Fruit fly (Drosophila melanogaster) whole organism, embryonic: ENCODE measurements around the gene soti.
A peak's percentile ranks its signal among the peaks of the same experiment; 100 is the strongest.

Source experiments
- Abd-B ChIP-seq: fragments of 200-800 bp; sonication (Bioruptor generic); optimal IDR thresholded peaks from 2 replicates; lab custom pipeline; 2018; ENCODE audit warnings: missing biosample characterization, mild to moderate bottlenecking, missing genetic modification characterization, moderate library complexity
- Bteb2 ChIP-seq: fragments of 200-800 bp; sonication (Bioruptor generic); optimal IDR thresholded peaks from 2 replicates; lab custom pipeline; 2016; ENCODE audit warnings: missing biosample characterization, missing genetic modification characterization
- CG1024 ChIP-seq: fragments of 200-800 bp; sonication (Bioruptor generic); IDR thresholded peaks from 2 replicates; pipeline ENCODE4 v1.3.6; 2022; ENCODE audit warnings: missing biosample characterization, missing genetic modification characterization
- CG10543 ChIP-seq: fragments of 200-800 bp; sonication (Bioruptor generic); optimal IDR thresholded peaks from 3 replicates; lab custom pipeline; 2017; ENCODE audit warnings: missing biosample characterization, mild to moderate bottlenecking, missing genetic modification characterization, moderate library complexity
- CG11247 ChIP-seq: fragments of 200-800 bp; sonication (Bioruptor generic); IDR thresholded peaks from 2 replicates; pipeline ENCODE4 v1.3.6; 2022; ENCODE audit warnings: missing biosample characterization, missing genetic modification characterization
- CG13287 ChIP-seq: fragments of 200-800 bp; sonication (Bioruptor generic); IDR thresholded peaks from 2 replicates; pipeline ENCODE4 v1.3.6; 2022; ENCODE audit warnings: missing biosample characterization, missing genetic modification characterization; ENCODE audit not compliant: partially characterized antibody
- CG14710 ChIP-seq: fragments of 200-800 bp; sonication (Bioruptor generic); optimal IDR thresholded peaks from 3 replicates; lab custom pipeline; 2019; ENCODE audit warnings: missing biosample characterization, mild to moderate bottlenecking, missing genetic modification characterization, moderate library complexity
- CG17912 ChIP-seq: fragments of 200-800 bp; sonication (Bioruptor generic); optimal IDR thresholded peaks from 2 replicates; lab custom pipeline; 2018; ENCODE audit warnings: missing biosample characterization, mild to moderate bottlenecking, missing genetic modification characterization
- CG33213 ChIP-seq: fragments of 200-800 bp; sonication (Bioruptor generic); optimal IDR thresholded peaks from 3 replicates; lab custom pipeline; 2016; ENCODE audit warnings: missing biosample characterization, missing genetic modification characterization
- CG3407 ChIP-seq: fragments of 200-800 bp; sonication (Bioruptor generic); optimal IDR thresholded peaks from 2 replicates; lab custom pipeline; 2018; ENCODE audit warnings: missing biosample characterization, mild to moderate bottlenecking, missing genetic modification characterization
- CG5245 ChIP-seq: fragments of 200-800 bp; sonication (Bioruptor generic); optimal IDR thresholded peaks from 3 replicates; lab custom pipeline; 2016; ENCODE audit warnings: missing biosample characterization, missing genetic modification characterization
- CG6254 ChIP-seq: fragments of 200-800 bp; sonication (Bioruptor generic); optimal IDR thresholded peaks from 3 replicates; lab custom pipeline; 2017; ENCODE audit warnings: mild to moderate bottlenecking, missing biosample characterization, missing genetic modification reagents, missing genetic modification characterization
- CG6765 ChIP-seq: fragments of 200-800 bp; sonication (Bioruptor generic); optimal IDR thresholded peaks from 3 replicates; lab custom pipeline; 2017; ENCODE audit warnings: missing biosample characterization, mild to moderate bottlenecking, missing genetic modification characterization
- CG6813 ChIP-seq: fragments of 200-800 bp; sonication (Bioruptor generic); optimal IDR thresholded peaks from 2 replicates; lab custom pipeline; 2017; ENCODE audit warnings: missing biosample characterization, missing genetic modification characterization, mild to moderate bottlenecking, moderate library complexity, missing genetic modification reagents
- CG7928 ChIP-seq: fragments of 200-800 bp; sonication (Bioruptor generic); optimal IDR thresholded peaks from 2 replicates; lab custom pipeline; 2017; ENCODE audit warnings: missing biosample characterization, mild to moderate bottlenecking, missing genetic modification characterization
- CG8089 ChIP-seq: fragments of 200-800 bp; sonication (Bioruptor generic); optimal IDR thresholded peaks from 3 replicates; lab custom pipeline; 2016; ENCODE audit warnings: missing biosample characterization, missing genetic modification characterization
- CG9437 ChIP-seq: fragments of 200-800 bp; sonication (Bioruptor generic); optimal IDR thresholded peaks from 2 replicates; lab custom pipeline; 2018; ENCODE audit warnings: missing biosample characterization, mild to moderate bottlenecking, missing genetic modification characterization
- CG9876 ChIP-seq: fragments of 200-800 bp; sonication (Bioruptor generic); optimal IDR thresholded peaks from 2 replicates; lab custom pipeline; 2016; ENCODE audit warnings: missing biosample characterization, missing genetic modification characterization
- E2f1 ChIP-seq: fragments of 200-800 bp; sonication (Bioruptor generic); IDR thresholded peaks from 2 replicates; pipeline ENCODE4 v1.3.6; 2022; ENCODE audit warnings: missing biosample characterization, missing genetic modification characterization
- H2.0 ChIP-seq: fragments of 200-800 bp; sonication (Bioruptor generic); IDR thresholded peaks from 2 replicates; pipeline ENCODE4 v1.3.6; 2022; ENCODE audit warnings: missing biosample characterization, missing genetic modification characterization
- HmgZ ChIP-seq: fragments of 200-800 bp; sonication (Bioruptor generic); optimal IDR thresholded peaks from 2 replicates; lab custom pipeline; 2018; ENCODE audit warnings: missing biosample characterization, mild to moderate bottlenecking, missing genetic modification characterization
- Hmr ChIP-seq: fragments of 200-800 bp; sonication (Bioruptor generic); optimal IDR thresholded peaks from 3 replicates; lab custom pipeline; 2017; ENCODE audit warnings: mild to moderate bottlenecking, missing biosample characterization, missing genetic modification reagents, missing genetic modification characterization
- NC2α ChIP-seq: fragments of 200-800 bp; sonication (Bioruptor generic); optimal IDR thresholded peaks from 2 replicates; lab custom pipeline; 2016; ENCODE audit warnings: missing biosample characterization, missing genetic modification characterization
- Nf-YB ChIP-seq: fragments of 200-800 bp; sonication (Bioruptor generic); optimal IDR thresholded peaks from 3 replicates; lab custom pipeline; 2019; ENCODE audit warnings: missing biosample characterization, mild to moderate bottlenecking, missing genetic modification characterization, moderate library complexity
- Opbp ChIP-seq: fragments of 200-800 bp; sonication (Bioruptor generic); IDR thresholded peaks from 3 replicates; pipeline ENCODE4 v1.3.6; 2022; ENCODE audit warnings: missing biosample characterization, missing genetic modification characterization; ENCODE audit not compliant: partially characterized antibody
- Rx ChIP-seq: fragments of 200-800 bp; sonication (Bioruptor generic); IDR thresholded peaks from 2 replicates; pipeline ENCODE4 v1.3.6; 2022; ENCODE audit warnings: missing biosample characterization, missing genetic modification characterization
- Side ChIP-seq: fragments of 200-800 bp; sonication (Bioruptor generic); optimal IDR thresholded peaks from 2 replicates; lab custom pipeline; 2016; ENCODE audit warnings: missing biosample characterization, missing genetic modification characterization
- Sox100B ChIP-seq: fragments of 200-800 bp; sonication (Bioruptor generic); optimal IDR thresholded peaks from 3 replicates; lab custom pipeline; 2018; ENCODE audit warnings: missing biosample characterization, mild to moderate bottlenecking, missing genetic modification characterization
- Tbp ChIP-seq: fragments of >200 bp; optimal IDR thresholded peaks from 2 replicates; lab custom pipeline; 2018; ENCODE audit warnings: missing biosample characterization, missing genetic modification characterization
- Usf ChIP-seq: fragments of 200-800 bp; sonication (Bioruptor generic); optimal IDR thresholded peaks from 2 replicates; lab custom pipeline; 2017; ENCODE audit warnings: missing genotype, missing biosample characterization, missing genetic modification characterization
- Xbp1 ChIP-seq: fragments of 200-800 bp; sonication (Bioruptor generic); optimal IDR thresholded peaks from 3 replicates; lab custom pipeline; 2016; ENCODE audit warnings: missing biosample characterization, mild to moderate bottlenecking, missing genetic modification characterization
- YL-1 ChIP-seq: fragments of 200-800 bp; sonication (Bioruptor generic); optimal IDR thresholded peaks from 3 replicates; lab custom pipeline; 2017; ENCODE audit warnings: missing biosample characterization, mild to moderate bottlenecking, missing genetic modification characterization
- fd102C ChIP-seq: fragments of 200-800 bp; sonication (Bioruptor generic); optimal IDR thresholded peaks from 2 replicates; lab custom pipeline; 2018; ENCODE audit warnings: missing biosample characterization, mild to moderate bottlenecking, missing genetic modification characterization, moderate library complexity
- gce ChIP-seq: fragments of 200-800 bp; sonication (Bioruptor generic); IDR thresholded peaks from 3 replicates; pipeline ENCODE4 v1.3.6; 2022; ENCODE audit warnings: missing biosample characterization, missing genetic modification characterization
- grn ChIP-seq: fragments of 200-800 bp; sonication (Bioruptor generic); optimal IDR thresholded peaks from 3 replicates; lab custom pipeline; 2017; ENCODE audit warnings: missing biosample characterization, missing genetic modification characterization
- gro ChIP-seq: fragments of 200-800 bp; sonication (Bioruptor generic); optimal IDR thresholded peaks from 2 replicates; lab custom pipeline; 2016; ENCODE audit warnings: missing biosample characterization, missing genetic modification characterization
- gsb-n ChIP-seq: fragments of 200-800 bp; sonication (Bioruptor generic); optimal IDR thresholded peaks from 3 replicates; lab custom pipeline; 2018; ENCODE audit warnings: missing biosample characterization, mild to moderate bottlenecking, missing genetic modification characterization
- ham ChIP-seq: fragments of 200-800 bp; sonication (Bioruptor generic); IDR thresholded peaks from 2 replicates; pipeline ENCODE4 v1.3.6; 2022; ENCODE audit warnings: missing biosample characterization, missing genetic modification characterization
- inv ChIP-seq: fragments of 200-800 bp; sonication (Bioruptor generic); IDR thresholded peaks from 2 replicates; pipeline ENCODE4 v1.3.6; 2022; ENCODE audit warnings: missing biosample characterization, missing genetic modification characterization; ENCODE audit not compliant: partially characterized antibody
- kay ChIP-seq: fragments of 200-800 bp; sonication (Bioruptor generic); optimal IDR thresholded peaks from 2 replicates; lab custom pipeline; 2016; ENCODE audit warnings: missing biosample characterization, missing genetic modification characterization
- lbe ChIP-seq: fragments of 200-800 bp; sonication (Bioruptor generic); optimal IDR thresholded peaks from 2 replicates; lab custom pipeline; 2016; ENCODE audit warnings: missing biosample characterization, mild to moderate bottlenecking, missing genetic modification characterization
- lov ChIP-seq, 2 experiments: fragments of 200-800 bp in 1 of 2; fragments of >200 bp in 1 of 2; sonication (Bioruptor generic) in 1 of 2; IDR thresholded peaks in 1 of 2; optimal IDR thresholded peaks in 1 of 2; 2 replicates in 1 of 2; 3 replicates in 1 of 2; pipeline versions ENCODE4 v1.3.6 to Lab custom; 2017 to 2022; ENCODE audit warnings: missing biosample characterization in 1 of 2, missing genetic modification characterization in 1 of 2
- onecut ChIP-seq: fragments of 200-800 bp; sonication (Bioruptor generic); IDR thresholded peaks from 2 replicates; pipeline ENCODE4 v1.3.6; 2022; ENCODE audit warnings: missing biosample characterization, missing genetic modification characterization
- repo ChIP-seq: fragments of 200-800 bp; sonication (Bioruptor generic); optimal IDR thresholded peaks from 2 replicates; lab custom pipeline; 2016; ENCODE audit warnings: missing biosample characterization, missing genetic modification characterization
- schlank ChIP-seq: fragments of 200-800 bp; sonication (Bioruptor generic); optimal IDR thresholded peaks from 2 replicates; lab custom pipeline; 2018; ENCODE audit warnings: missing biosample characterization, mild to moderate bottlenecking, missing genetic modification characterization
- sim ChIP-seq: fragments of 200-800 bp; sonication (Bioruptor generic); IDR thresholded peaks from 2 replicates; pipeline ENCODE4 v1.3.6; 2022; ENCODE audit warnings: missing biosample characterization, missing genetic modification characterization
- zen ChIP-seq: fragments of 200-800 bp; sonication (Bioruptor generic); optimal IDR thresholded peaks from 3 replicates; lab custom pipeline; 2018; ENCODE audit warnings: missing biosample characterization, mild to moderate bottlenecking, missing genetic modification characterization, moderate library complexity
- zfh1 ChIP-seq: fragments of 200-800 bp; sonication (Bioruptor generic); IDR thresholded peaks from 3 replicates; pipeline ENCODE4 v1.3.6; 2022; ENCODE audit warnings: missing biosample characterization, missing genetic modification characterization
- zfh2 ChIP-seq: fragments of 200-800 bp; sonication (Bioruptor generic); optimal IDR thresholded peaks from 2 replicates; lab custom pipeline; 2016; ENCODE audit warnings: missing biosample characterization, missing genetic modification characterization

soti gene

DNA sequence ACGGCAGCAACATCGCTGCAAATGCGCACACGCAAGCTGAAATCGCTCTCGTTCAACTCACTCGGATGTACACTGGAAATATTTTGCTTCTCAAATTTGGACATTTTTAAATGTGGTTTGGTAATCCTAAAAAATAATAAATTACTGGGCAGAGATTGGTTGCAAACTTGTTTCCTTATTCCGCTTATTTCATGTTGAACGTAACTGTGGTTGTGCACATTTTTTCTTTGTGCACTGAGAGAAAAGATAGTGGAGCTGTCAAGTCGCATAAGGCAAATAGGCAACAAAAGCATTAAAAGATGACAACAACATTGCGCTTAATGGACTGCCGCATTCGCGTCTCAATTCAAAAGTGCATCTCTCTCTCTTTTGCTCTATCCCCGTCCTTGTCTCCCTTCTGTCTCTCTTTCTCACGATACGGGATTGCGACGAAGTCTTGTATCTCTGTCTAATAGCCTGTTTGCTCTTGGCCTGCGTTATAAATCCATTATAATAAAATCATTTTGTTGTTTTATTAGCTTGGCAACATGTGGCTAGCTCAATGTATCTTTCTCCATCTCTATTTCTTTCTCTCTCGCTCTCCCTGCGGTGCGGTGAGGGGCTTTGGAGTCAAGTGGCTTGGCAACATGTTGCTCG is 8.2 kb downstream of the soti start:
- TF ChIP-seq CG5245 (GFP tag; lab: Kevin White, UChicago) (peak; percentile 75), Xbp1 (GFP tag; lab: Kevin White, UChicago) (peak; percentile 97), Rx (GFP tag; lab: Robert Waterston, UW) (peak; percentile 88), CG14710 (tag; lab: Kevin White, UChicago) (peak; percentile 76), H2.0 (GFP tag; lab: Robert Waterston, UW) (peak; percentile 96), CG3407 (peak; percentile 92), CG11247 (GFP tag; lab: Robert Waterston, UW) (peak; percentile 71), CG9876 (peak; percentile 96), HmgZ (tag; lab: Kevin White, UChicago) (peak; percentile 88), kay (GFP tag; lab: Kevin White, UChicago) (peak; percentile 69), repo (peak; percentile 82), CG10543 (GFP tag; lab: Kevin White, UChicago) (no peak), gce (peak; percentile 74; the same call in 2 of the 3 replicates), CG13287 (GFP tag; lab: Robert Waterston, UW) (no peak), Sox100B (GFP tag; lab: Kevin White, UChicago) (peak; percentile 81), CG17912 (GFP tag; lab: Kevin White, UChicago) (peak; percentile 61), CG6765 (GFP tag; lab: Kevin White, UChicago) (peak; percentile 62), NC2α (peak; percentile 94), CG7928 (peak; percentile 48), Nf-YB (GFP tag; lab: Kevin White, UChicago) (peak; percentile 79), Tbp (no peak), grn (GFP tag; lab: Kevin White, UChicago) (peak; percentile 47), CG6254 (GFP tag; lab: Kevin White, UChicago) (peak; percentile 63), Bteb2 (GFP tag; lab: Kevin White, UChicago) (peak; percentile 93), zen (tag; lab: Kevin White, UChicago) (peak; percentile 58), sim (peak; percentile 82), CG8089 (GFP tag; lab: Kevin White, UChicago) (peak; percentile 96), gsb-n (tag; lab: Kevin White, UChicago) (peak; percentile 81), Opbp (no peak), inv (GFP tag; lab: Robert Waterston, UW) (no peak), zfh2 (GFP tag; lab: Kevin White, UChicago) (peak; percentile 87), lov (optimal IDR thresholded peaks at IDR 0.05; lab: Kevin White, UChicago) (no peak), lov (GFP tag; IDR thresholded peaks at IDR 0.05; lab: Robert Waterston, UW) (peak; percentile 93), Abd-B (GFP tag; lab: Kevin White, UChicago) (peak; percentile 96), CG1024 (peak; percentile 64; the same call in 1 of the 2 replicates), schlank (tag; lab: Kevin White, UChicago) (peak; percentile 73), zfh1 (peak; percentile 88), ham (GFP tag; lab: Robert Waterston, UW) (peak; percentile 69), lbe (GFP tag; lab: Kevin White, UChicago) (no peak), onecut (GFP tag; lab: Robert Waterston, UW) (peak; percentile 86), CG33213 (GFP tag; lab: Kevin White, UChicago) (peak; percentile 74), gro (GFP tag; lab: Kevin White, UChicago) (peak; percentile 32), CG6813 (GFP tag; lab: Kevin White, UChicago) (peak; percentile 61), Side (peak; percentile 75), YL-1 (GFP tag; lab: Kevin White, UChicago) (peak; percentile 66), E2f1 (GFP tag; lab: Robert Waterston, UW) (peak; percentile 77), fd102C (GFP tag; lab: Kevin White, UChicago) (no peak), Hmr (GFP tag; lab: Kevin White, UChicago) (peak; percentile 89), CG9437 (GFP tag; lab: Kevin White, UChicago) (peak; percentile 89), Usf (GFP tag; lab: Kevin White, UChicago) (peak; percentile 77)
